Fruit fly (Drosophila melanogaster): ENCODE results near the gene ckd.
A peak's percentile ranks its signal among the peaks of the same experiment; 100 is the strongest.

ckd gene

DNA sequence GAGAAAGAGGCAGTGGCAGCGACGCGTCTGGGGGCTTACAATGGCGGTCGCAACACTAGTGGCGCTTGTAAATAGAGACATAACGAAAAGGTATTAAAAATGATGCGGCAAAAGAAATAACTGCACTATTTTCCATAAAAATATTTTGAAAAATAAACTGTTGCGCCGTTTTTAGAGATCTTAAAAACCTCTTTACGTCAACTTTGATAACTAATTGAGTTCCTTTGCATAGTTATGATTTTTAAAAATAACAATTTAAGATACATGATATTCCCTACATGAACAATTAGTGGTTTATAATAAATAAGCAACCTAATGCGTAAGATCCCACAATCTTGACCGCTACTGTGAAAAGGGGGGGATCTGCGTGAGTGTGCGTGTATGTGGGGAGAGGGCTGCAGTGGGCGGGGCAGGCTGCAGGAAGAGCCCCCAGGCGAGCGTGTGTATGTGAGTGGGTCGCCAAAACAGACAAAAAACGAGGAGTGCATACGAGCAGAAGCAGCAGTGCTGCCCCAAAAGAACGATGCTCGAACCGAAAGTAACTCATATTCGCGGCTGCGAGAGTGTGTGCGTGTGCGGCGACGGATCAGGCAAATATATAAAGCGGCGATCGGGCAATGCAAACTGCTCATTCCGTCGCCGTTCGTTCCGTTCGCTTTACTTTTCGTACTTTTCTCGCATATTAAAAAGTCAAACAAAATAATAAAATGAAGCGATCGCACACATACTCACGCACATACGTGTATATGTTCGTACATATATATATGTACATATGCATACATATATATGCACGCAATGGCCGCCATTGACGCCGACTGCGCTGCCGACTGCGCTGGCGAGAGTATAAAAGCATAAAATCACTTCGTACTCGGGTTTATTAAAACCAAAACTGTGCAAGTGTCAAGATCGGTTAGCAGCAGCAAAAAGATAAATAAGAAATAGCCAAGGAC, 8.7 kb upstream of the ckd start (continued):
- TF ChIP-seq Met (GFP tag; optimal IDR thresholded peaks at IDR 0.05) (peak; percentile 99), Eip93F (GFP tag; optimal IDR thresholded peaks at IDR 0.05) (peak; percentile 62), net (GFP tag; optimal IDR thresholded peaks at IDR 0.05) (peak; percentile 98), CG6808 (GFP tag; optimal IDR thresholded peaks at IDR 0.05) (peak; percentile 99), esn (GFP tag; optimal IDR thresholded peaks at IDR 0.05) (peak; percentile 99), CG34406 (GFP tag; optimal IDR thresholded peaks at IDR 0.05) (peak; percentile 99), lz (GFP tag; optimal IDR thresholded peaks at IDR 0.05) (peak; percentile 98), Ets21C (GFP tag; optimal IDR thresholded peaks at IDR 0.05) (peak; percentile 97), CG6163 (GFP tag; IDR thresholded peaks at IDR 0.05) (peak; percentile 82), fkh (GFP tag; optimal IDR thresholded peaks at IDR 0.05) (no peak), Hr4 (GFP tag; optimal IDR thresholded peaks at IDR 0.05) (peak; percentile 96), CG11902 (GFP tag; optimal IDR thresholded peaks at IDR 0.05) (peak; percentile 98), salr (GFP tag; optimal IDR thresholded peaks at IDR 0.05) (peak; percentile 86 to 98), svp (GFP tag) (peak; percentile 100), CG9139 (GFP tag; optimal IDR thresholded peaks at IDR 0.05) (peak; percentile 96), CG1621 (tag; optimal IDR thresholded peaks at IDR 0.05) (peak; percentile 92), CG8632 (GFP tag; optimal IDR thresholded peaks at IDR 0.05) (peak; percentile 99), Ets96B (tag; optimal IDR thresholded peaks at IDR 0.05) (peak; percentile 98), CG15336 (GFP tag; IDR thresholded peaks at IDR 0.05) (peak; percentile 92), Sox102F (GFP tag; optimal IDR thresholded peaks at IDR 0.05) (peak; percentile 97), fd85E (GFP tag; optimal IDR thresholded peaks at IDR 0.05) (peak; percentile 91), topi (GFP tag; optimal IDR thresholded peaks at IDR 0.05) (peak; percentile 99), OdsH (GFP tag; optimal IDR thresholded peaks at IDR 0.05) (peak; percentile 98), CG3032 (tag; optimal IDR thresholded peaks at IDR 0.05) (peak; percentile 98)

DNA sequence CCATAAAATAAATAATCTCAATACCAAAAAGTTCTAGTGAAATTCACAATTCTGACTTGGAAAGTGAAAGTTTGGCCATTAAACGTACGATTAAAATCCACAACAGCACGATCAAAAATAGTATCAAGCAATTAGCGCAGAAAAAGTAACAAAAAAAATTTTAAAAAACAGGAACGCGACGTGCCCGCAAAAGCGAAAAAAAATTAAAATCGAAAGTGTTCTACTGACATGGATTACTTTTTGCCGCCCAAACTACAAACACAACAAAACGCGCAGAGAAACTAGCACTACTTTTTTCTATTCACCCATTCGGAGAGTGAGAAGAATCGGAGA, 8.0 kb upstream of the ckd start:
- TF ChIP-seq Gug (GFP tag; IDR thresholded peaks at IDR 0.05) (no peak), pdm3 (GFP tag; optimal IDR thresholded peaks at IDR 0.05) (no peak), ss (GFP tag; optimal IDR thresholded peaks at IDR 0.05) (no peak), Blimp-1 (GFP tag; optimal IDR thresholded peaks at IDR 0.05) (peak; percentile 85)

dm6 chr3L:3249997-3250774, 7.5 kb upstream of the ckd start:
- TF ChIP-seq lz (GFP tag; optimal IDR thresholded peaks at IDR 0.05) (peak; percentile 41), CG6163 (GFP tag; IDR thresholded peaks at IDR 0.05) (peak; percentile 48; the same call in 2 of the 3 replicates), spab (GFP tag; optimal IDR thresholded peaks at IDR 0.05) (peak; percentile 47), OdsH (GFP tag; optimal IDR thresholded peaks at IDR 0.05) (peak; percentile 89), CG8632 (GFP tag; optimal IDR thresholded peaks at IDR 0.05) (peak; percentile 60), fd85E (GFP tag; optimal IDR thresholded peaks at IDR 0.05) (no peak), Sox14 (GFP tag; optimal IDR thresholded peaks at IDR 0.05) (peak; percentile 91), CG10669 (GFP tag; optimal IDR thresholded peaks at IDR 0.05) (peak; percentile 59), CG11762 (GFP tag; optimal IDR thresholded peaks at IDR 0.05; ENCODE audit: insufficient read depth) (peak; percentile 83), Lpt (GFP tag; optimal IDR thresholded peaks at IDR 0.05) (peak; percentile 94), CG6792 (GFP tag; optimal IDR thresholded peaks at IDR 0.05) (peak; percentile 69), CG6808 (GFP tag; optimal IDR thresholded peaks at IDR 0.05) (peak; percentile 69), cyc (GFP tag; optimal IDR thresholded peaks at IDR 0.05) (peak; percentile 38), Blimp-1 (GFP tag; optimal IDR thresholded peaks at IDR 0.05) (peak; percentile 43), CG11294 (GFP tag; IDR thresholded peaks at IDR 0.05) (peak; percentile 81), CG8119 (GFP tag; IDR thresholded peaks at IDR 0.05) (peak; percentile 94), Sox15 (GFP tag; optimal IDR thresholded peaks at IDR 0.05) (peak; percentile 38), Eip75B (GFP tag; optimal IDR thresholded peaks at IDR 0.05) (peak; percentile 70), Eip93F (GFP tag; optimal IDR thresholded peaks at IDR 0.05) (peak; percentile 15), eg (GFP tag; IDR thresholded peaks at IDR 0.05) (peak; percentile 77), net (GFP tag; optimal IDR thresholded peaks at IDR 0.05) (peak; percentile 84), CG7368 (GFP tag; optimal IDR thresholded peaks at IDR 0.05) (peak; percentile 65), CG6854 (GFP tag; optimal IDR thresholded peaks at IDR 0.05) (no peak), CG1621 (tag; optimal IDR thresholded peaks at IDR 0.05) (peak; percentile 16), fd59A (GFP tag; optimal IDR thresholded peaks at IDR 0.05) (peak; percentile 79), Hr4 (GFP tag; optimal IDR thresholded peaks at IDR 0.05) (peak; percentile 96), CG11902 (GFP tag; optimal IDR thresholded peaks at IDR 0.05) (no peak), Sox102F (GFP tag; optimal IDR thresholded peaks at IDR 0.05) (no peak)
